Fruit fly (Drosophila melanogaster) whole organism, embryonic: ENCODE data around the gene CG32161.

Experiments
- Atf-2 ChIP-seq: fragments of 200-800 bp; sonication (Bioruptor generic); optimal IDR thresholded peaks from 2 replicates; lab custom pipeline; 2016; ENCODE audit warnings: missing biosample characterization, missing genetic modification characterization
- CG10147 ChIP-seq: fragments of 200-800 bp; sonication (Bioruptor generic); optimal IDR thresholded peaks from 2 replicates; lab custom pipeline; 2019; ENCODE audit warnings: missing biosample characterization, mild to moderate bottlenecking, missing genetic modification characterization, moderate library complexity
- CG10267 ChIP-seq: fragments of 200-800 bp; sonication (Bioruptor generic); optimal IDR thresholded peaks from 2 replicates; lab custom pipeline; 2018; ENCODE audit warnings: missing biosample characterization, mild to moderate bottlenecking, missing genetic modification characterization, moderate library complexity
- CG10321 ChIP-seq: fragments of 200-800 bp; sonication (Bioruptor generic); IDR thresholded peaks from 2 replicates; pipeline ENCODE4 v1.3.6; 2022; ENCODE audit warnings: missing biosample characterization, missing genetic modification characterization
- CG11560 ChIP-seq: fragments of 200-800 bp; sonication (Bioruptor generic); IDR thresholded peaks from 3 replicates; pipeline ENCODE4 v1.3.6; 2022; ENCODE audit warnings: missing biosample characterization, missing genetic modification characterization
- CG11695 ChIP-seq: fragments of 200-800 bp; sonication (Bioruptor generic); IDR thresholded peaks from 3 replicates; pipeline ENCODE4 v1.3.6; 2022; ENCODE audit warnings: missing biosample characterization, missing genetic modification characterization
- CG12769 ChIP-seq: fragments of 200-800 bp; sonication (Bioruptor generic); optimal IDR thresholded peaks from 2 replicates; lab custom pipeline; 2019; ENCODE audit warnings: missing biosample characterization, mild to moderate bottlenecking, missing genetic modification characterization, moderate library complexity
- CG14710 ChIP-seq: fragments of 200-800 bp; sonication (Bioruptor generic); optimal IDR thresholded peaks from 3 replicates; lab custom pipeline; 2019; ENCODE audit warnings: missing biosample characterization, mild to moderate bottlenecking, missing genetic modification characterization, moderate library complexity
- CG14860 ChIP-seq: fragments of 200-800 bp; sonication (Bioruptor generic); IDR thresholded peaks from 3 replicates; pipeline ENCODE4 v1.3.6; 2022; ENCODE audit warnings: missing biosample characterization, missing genetic modification characterization; ENCODE audit not compliant: partially characterized antibody
- CG16863 ChIP-seq: fragments of 200-800 bp; sonication (Bioruptor generic); optimal IDR thresholded peaks from 3 replicates; lab custom pipeline; 2016; ENCODE audit warnings: missing biosample characterization, missing genetic modification characterization
- CG17359 ChIP-seq: fragments of 200-800 bp; sonication (Bioruptor generic); optimal IDR thresholded peaks from 3 replicates; lab custom pipeline; 2018; ENCODE audit warnings: missing biosample characterization, mild to moderate bottlenecking, missing genetic modification characterization, moderate library complexity
- CG17568 ChIP-seq: fragments of 200-800 bp; sonication (Bioruptor generic); optimal IDR thresholded peaks from 2 replicates; lab custom pipeline; 2018; ENCODE audit warnings: missing biosample characterization, mild to moderate bottlenecking, missing genetic modification characterization, moderate library complexity
- CG17829 ChIP-seq: fragments of 200-800 bp; optimal IDR thresholded peaks from 2 replicates; lab custom pipeline; 2019; ENCODE audit warnings: missing biosample characterization, mild to moderate bottlenecking, missing genetic modification characterization, moderate library complexity
- CG18011 ChIP-seq: fragments of 200-800 bp; sonication (Bioruptor generic); optimal IDR thresholded peaks from 2 replicates; lab custom pipeline; 2017; ENCODE audit warnings: missing biosample characterization, missing genetic modification characterization, mild to moderate bottlenecking, moderate library complexity, missing genotype
- CG18619 ChIP-seq: fragments of 200-800 bp; sonication (Bioruptor generic); optimal IDR thresholded peaks from 3 replicates; lab custom pipeline; 2017; ENCODE audit warnings: missing biosample characterization, mild to moderate bottlenecking, missing genetic modification characterization
- CG2120 ChIP-seq: fragments of 200-800 bp; sonication (Bioruptor generic); optimal IDR thresholded peaks from 3 replicates; lab custom pipeline; 2016; ENCODE audit warnings: missing biosample characterization, missing genetic modification characterization
- CG30403 ChIP-seq: fragments of 200-800 bp; sonication (Bioruptor generic); optimal IDR thresholded peaks from 3 replicates; lab custom pipeline; 2016; ENCODE audit warnings: missing biosample characterization, missing genetic modification characterization
- CG32532 ChIP-seq: fragments of 200-800 bp; sonication (Bioruptor generic); IDR thresholded peaks from 2 replicates; pipeline ENCODE4 v1.3.6; 2022; ENCODE audit warnings: missing biosample characterization, missing genetic modification characterization
- CG32772 ChIP-seq: fragments of 200-800 bp; sonication (Bioruptor generic); IDR thresholded peaks from 2 replicates; pipeline ENCODE4 v1.3.6; 2022; ENCODE audit warnings: missing biosample characterization, missing genetic modification characterization
- CG5180 ChIP-seq: fragments of 200-800 bp; sonication (Bioruptor generic); optimal IDR thresholded peaks from 3 replicates; lab custom pipeline; 2017; ENCODE audit warnings: missing biosample characterization, missing genetic modification characterization, mild to moderate bottlenecking, moderate library complexity, missing genetic modification reagents
- CG6175 ChIP-seq: fragments of 200-800 bp; sonication (Bioruptor generic); IDR thresholded peaks from 3 replicates; pipeline ENCODE4 v1.3.6; 2022; ENCODE audit warnings: missing biosample characterization, missing genetic modification characterization
- Camta ChIP-seq: fragments of 200-800 bp; sonication (Bioruptor generic); optimal IDR thresholded peaks from 2 replicates; lab custom pipeline; 2016; ENCODE audit warnings: missing biosample characterization, missing genetic modification characterization
- H2.0 ChIP-seq: fragments of 200-800 bp; sonication (Bioruptor generic); IDR thresholded peaks from 2 replicates; pipeline ENCODE4 v1.3.6; 2022; ENCODE audit warnings: missing biosample characterization, missing genetic modification characterization
- Hmx ChIP-seq: fragments of 200-800 bp; sonication (Bioruptor generic); optimal IDR thresholded peaks from 2 replicates; lab custom pipeline; 2016; ENCODE audit warnings: missing biosample characterization, missing genetic modification characterization
- Hsf ChIP-seq: fragments of 200-800 bp; sonication (Bioruptor generic); optimal IDR thresholded peaks from 3 replicates; lab custom pipeline; 2016; ENCODE audit warnings: missing biosample characterization, missing genetic modification characterization
- MTF-1 ChIP-seq: fragments of 200-800 bp; sonication (Bioruptor generic); optimal IDR thresholded peaks from 2 replicates; lab custom pipeline; 2018; ENCODE audit warnings: missing biosample characterization, mild to moderate bottlenecking, missing genetic modification characterization, borderline replicate concordance
- Ptx1 ChIP-seq: fragments of 200-800 bp; sonication (Bioruptor generic); IDR thresholded peaks from 2 replicates; pipeline ENCODE4 v1.3.6; 2022; ENCODE audit warnings: missing biosample characterization, missing genetic modification characterization
- Stat92E ChIP-seq, 3 experiments: fragments of >200 bp in 2 of 3; fragments of 200-800 bp in 1 of 3; sonication (Bioruptor generic) in 1 of 3; optimal IDR thresholded peaks; 2 replicates each; lab custom pipeline; 2017 to 2019; ENCODE audit warnings: missing biosample characterization in 3 of 3, missing genetic modification characterization in 3 of 3, mild to moderate bottlenecking in 1 of 3, moderate library complexity in 1 of 3
- Trl ChIP-seq, 3 experiments: fragments of >200 bp in 2 of 3; fragments of 200-800 bp in 1 of 3; sonication (Bioruptor generic) in 1 of 3; optimal IDR thresholded peaks; 2 replicates in 1 of 3; 3 replicates in 2 of 3; lab custom pipeline; 2016 to 2017; ENCODE audit warnings: missing biosample characterization in 1 of 3, missing genetic modification characterization in 1 of 3
- crol ChIP-seq: fragments of 200-800 bp; sonication (Bioruptor generic); IDR thresholded peaks from 2 replicates; pipeline ENCODE4 v1.3.6; 2022; ENCODE audit warnings: missing biosample characterization, missing genetic modification characterization
- disco-r ChIP-seq: fragments of 200-800 bp; sonication (Bioruptor generic); optimal IDR thresholded peaks from 2 replicates; lab custom pipeline; 2016; ENCODE audit warnings: missing biosample characterization, missing genetic modification characterization
- fru ChIP-seq: fragments of >200 bp; optimal IDR thresholded peaks from 2 replicates; lab custom pipeline; 2017
- hbn ChIP-seq: fragments of 200-800 bp; sonication (Bioruptor generic); IDR thresholded peaks from 2 replicates; pipeline ENCODE4 v1.3.6; 2022; ENCODE audit warnings: missing biosample characterization, missing genetic modification characterization; ENCODE audit not compliant: partially characterized antibody
- hkb ChIP-seq, 2 experiments: fragments of 200-800 bp in 1 of 2; fragments of >200 bp in 1 of 2; sonication (Bioruptor generic) in 1 of 2; IDR thresholded peaks in 1 of 2; optimal IDR thresholded peaks in 1 of 2; 2 replicates each; pipeline versions ENCODE4 v1.3.6 to Lab custom; 2017 to 2022; ENCODE audit warnings: missing biosample characterization in 1 of 2, missing genetic modification characterization in 1 of 2
- insv ChIP-seq, 2 experiments: fragments of 200-800 bp; sonication (Bioruptor generic); optimal IDR thresholded peaks; 3 replicates each; lab custom pipeline; 2016 to 2018; ENCODE audit warnings: missing biosample characterization in 2 of 2, missing genetic modification characterization in 2 of 2
- kay ChIP-seq: fragments of 200-800 bp; sonication (Bioruptor generic); optimal IDR thresholded peaks from 2 replicates; lab custom pipeline; 2016; ENCODE audit warnings: missing biosample characterization, missing genetic modification characterization
- lab ChIP-seq: fragments of 200-800 bp; sonication (Bioruptor generic); optimal IDR thresholded peaks from 3 replicates; lab custom pipeline; 2017; ENCODE audit warnings: missing biosample characterization, missing genetic modification characterization, mild to moderate bottlenecking, moderate library complexity, missing genetic modification reagents
- org-1 ChIP-seq: fragments of 200-800 bp; sonication (Bioruptor generic); optimal IDR thresholded peaks from 2 replicates; lab custom pipeline; 2017; ENCODE audit warnings: missing biosample characterization, missing genetic modification characterization
- ranshi ChIP-seq: fragments of 200-800 bp; sonication (Bioruptor generic); IDR thresholded peaks from 2 replicates; pipeline ENCODE4 v1.3.6; 2022; ENCODE audit warnings: missing biosample characterization, missing genetic modification characterization
- ro ChIP-seq: fragments of 200-800 bp; sonication (Bioruptor generic); IDR thresholded peaks from 2 replicates; pipeline ENCODE4 v1.3.6; 2022; ENCODE audit warnings: missing biosample characterization, missing genetic modification characterization
- slp2 ChIP-seq: fragments of 200-800 bp; sonication (Bioruptor generic); optimal IDR thresholded peaks from 2 replicates; lab custom pipeline; 2016; ENCODE audit warnings: missing biosample characterization, missing genetic modification characterization
- ssp ChIP-seq: fragments of 200-800 bp; sonication (Bioruptor generic); IDR thresholded peaks from 2 replicates; pipeline ENCODE4 v1.3.6; 2022; ENCODE audit warnings: missing biosample characterization, missing genetic modification characterization
- stc ChIP-seq: fragments of 200-800 bp; sonication (Bioruptor generic); IDR thresholded peaks from 2 replicates; pipeline ENCODE4 v1.3.6; 2022; ENCODE audit warnings: missing biosample characterization, missing genetic modification characterization
- tio ChIP-seq: fragments of 200-800 bp; sonication (Bioruptor generic); optimal IDR thresholded peaks from 2 replicates; lab custom pipeline; 2017; ENCODE audit warnings: missing biosample characterization, missing genetic modification characterization, inconsistent platforms
- unc-4 ChIP-seq: fragments of 200-800 bp; sonication (Bioruptor generic); IDR thresholded peaks from 2 replicates; pipeline ENCODE4 v1.3.6; 2022; ENCODE audit warnings: missing biosample characterization, missing genetic modification characterization; ENCODE audit not compliant: partially characterized antibody
- unpg ChIP-seq: fragments of 200-800 bp; sonication (Bioruptor generic); optimal IDR thresholded peaks from 3 replicates; lab custom pipeline; 2018; ENCODE audit warnings: missing biosample characterization, mild to moderate bottlenecking, missing genetic modification characterization, moderate library complexity
- zf30C ChIP-seq: fragments of 200-800 bp; sonication (Bioruptor generic); optimal IDR thresholded peaks from 3 replicates; lab custom pipeline; 2018; ENCODE audit warnings: missing biosample characterization, mild to moderate bottlenecking, missing genetic modification characterization

The CG32161 gene

dm6 chr3L:16805806-16806719 is 40.0 kb upstream of the CG32161 start (continued):
- TF ChIP-seq crol (peak; percentile 93), slp2 (GFP tag; lab: Kevin White, UChicago) (peak; percentile 29), org-1 (GFP tag; lab: Kevin White, UChicago) (peak; percentile 4), ranshi (GFP tag; lab: Robert Waterston, UW) (peak; percentile 37), CG12769 (tag; lab: Kevin White, UChicago) (peak; percentile 37), insv (GFP tag; optimal IDR thresholded peaks at IDR 0.05; lab: Kevin White, UChicago) (no peak), CG11560 (tag; lab: Robert Waterston, UW) (no peak), kay (GFP tag; lab: Kevin White, UChicago) (no peak), CG32772 (GFP tag; lab: Robert Waterston, UW) (peak; percentile 47; the same call in 1 of the 2 replicates), CG17568 (peak; percentile 6), Stat92E (GFP tag; optimal IDR thresholded peaks at IDR 0.05; lab: Kevin White, UChicago) (no peak), lab (peak; percentile 76), CG32532 (GFP tag; lab: Robert Waterston, UW) (peak; percentile 69), Hsf (GFP tag; lab: Kevin White, UChicago) (peak; percentile 58), Trl (optimal IDR thresholded peaks at IDR 0.05; lab: Kevin White, UChicago) (peak; percentile 33 to 44), Trl (GFP tag; optimal IDR thresholded peaks at IDR 0.05; lab: Kevin White, UChicago) (no peak), MTF-1 (GFP tag; lab: Kevin White, UChicago) (no peak), CG10267 (tag; lab: Kevin White, UChicago) (peak; percentile 13), hbn (GFP tag; lab: Robert Waterston, UW) (no peak), H2.0 (peak; percentile 19; the same call in 1 of the 2 replicates), CG6175 (0 out of 3 replicates have a peak, but pooled peaks have one; percentile 21), Ptx1 (GFP tag; lab: Robert Waterston, UW) (peak; percentile 51; the same call in 1 of the 2 replicates), zf30C (GFP tag; lab: Kevin White, UChicago) (peak; percentile 4), Camta (GFP tag; lab: Kevin White, UChicago) (peak; percentile 17), CG17359 (peak; percentile 49), CG14710 (tag; lab: Kevin White, UChicago) (peak; percentile 27), disco-r (GFP tag; lab: Kevin White, UChicago) (peak; percentile 25), hkb (optimal IDR thresholded peaks at IDR 0.05; lab: Kevin White, UChicago) (no peak), hkb (GFP tag; IDR thresholded peaks at IDR 0.05; lab: Robert Waterston, UW) (peak; percentile 31; the same call in 1 of the 2 replicates), CG18011 (GFP tag; lab: Kevin White, UChicago) (no peak), stc (GFP tag; lab: Robert Waterston, UW) (peak; percentile 55), Hmx (GFP tag; lab: Kevin White, UChicago) (peak; percentile 22), CG2120 (GFP tag; lab: Kevin White, UChicago) (peak; percentile 83), CG17829 (tag; lab: Kevin White, UChicago) (peak; percentile 27), CG11695 (GFP tag; lab: Robert Waterston, UW) (0 out of 3 replicates have a peak, but pooled peaks have one; percentile 14), CG10147 (peak; percentile 53)

dm6 chr3L:16806823-16807325 is 39.2 kb upstream of the CG32161 start:
- TF ChIP-seq Atf-2 (no peak), unpg (GFP tag; lab: Kevin White, UChicago) (peak; percentile 56), CG18011 (GFP tag; lab: Kevin White, UChicago) (no peak), unc-4 (GFP tag; lab: Robert Waterston, UW) (no peak), tio (GFP tag; lab: Kevin White, UChicago) (peak; percentile 61), CG30403 (GFP tag; lab: Kevin White, UChicago) (peak; percentile 72), CG5180 (peak; percentile 46), ssp (0 out of 2 replicates have a peak, but pooled peaks have one; percentile 5), CG18619 (GFP tag; lab: Kevin White, UChicago) (peak; percentile 81), ro (no peak), CG10321 (peak; percentile 9; the same call in 1 of the 2 replicates), fru (lab: Kevin White, UChicago) (no peak), CG16863 (GFP tag; lab: Kevin White, UChicago) (no peak), CG14860 (GFP tag; lab: Robert Waterston, UW) (no peak)
